Fruit fly (Drosophila melanogaster) Kc167 (cell line): ENCODE results near the gene sip2.

Experiments used
- Myc ChIP-seq: fragments of >200 bp; optimal IDR thresholded peaks from 2 replicates; lab custom pipeline; 2017; ENCODE audit warnings: missing external identifiers
- Sin3A ChIP-seq: fragments of >200 bp; optimal IDR thresholded peaks from 2 replicates; lab custom pipeline; 2018; ENCODE audit warnings: missing external identifiers
- h ChIP-seq: fragments of >200 bp; optimal IDR thresholded peaks from 3 replicates; lab custom pipeline; 2018; ENCODE audit warnings: missing external identifiers
- insv ChIP-seq: fragments of >200 bp; optimal IDR thresholded peaks from 3 replicates; lab custom pipeline; 2018; ENCODE audit warnings: missing external identifiers
- psq ChIP-seq: fragments of >200 bp; optimal IDR thresholded peaks from 2 replicates; lab custom pipeline; 2017; ENCODE audit warnings: missing external identifiers
- ttk ChIP-seq: sonication (Bioruptor generic); optimal IDR thresholded peaks from 2 replicates; lab custom pipeline; 2017; ENCODE audit warnings: missing external identifiers

dm6 chr2L:6913964-6914363, 49.9 kb downstream of the sip2 start, which contains the start of gene Wee1:
- TF ChIP-seq psq (lab: Kevin White, UChicago) (no peak), ttk (lab: Kevin White, UChicago) (no peak), insv (lab: Kevin White, UChicago) (no peak), Myc (lab: Kevin White, UChicago) (no peak), Sin3A (no peak), h (lab: Kevin White, UChicago) (no peak)
